Fruit fly (Drosophila melanogaster) whole organism, embryonic: ENCODE measurements around the gene CG13315.

Source experiments
- CG13296 ChIP-seq: fragments of 200-800 bp; sonication (Bioruptor generic); optimal IDR thresholded peaks from 3 replicates; lab custom pipeline; 2018; ENCODE audit warnings: missing biosample characterization, mild to moderate bottlenecking, missing genetic modification characterization
- CG15269 ChIP-seq: fragments of 200-800 bp; sonication (Bioruptor generic); optimal IDR thresholded peaks from 2 replicates; lab custom pipeline; 2018; ENCODE audit warnings: missing biosample characterization, mild to moderate bottlenecking, missing genetic modification characterization, moderate library complexity
- CG15601 ChIP-seq: fragments of 200-800 bp; sonication (Bioruptor generic); optimal IDR thresholded peaks from 3 replicates; lab custom pipeline; 2019; ENCODE audit warnings: missing biosample characterization, mild to moderate bottlenecking, missing genetic modification characterization, moderate library complexity
- CG1647 ChIP-seq: fragments of 200-800 bp; sonication (Bioruptor generic); optimal IDR thresholded peaks from 3 replicates; lab custom pipeline; 2016; ENCODE audit warnings: missing biosample characterization, missing genetic modification characterization
- CG18476 ChIP-seq: fragments of 200-800 bp; sonication (Bioruptor generic); optimal IDR thresholded peaks from 2 replicates; lab custom pipeline; 2016; ENCODE audit warnings: missing biosample characterization, mild to moderate bottlenecking, missing genetic modification characterization
- CG30403 ChIP-seq: fragments of 200-800 bp; sonication (Bioruptor generic); optimal IDR thresholded peaks from 3 replicates; lab custom pipeline; 2016; ENCODE audit warnings: missing biosample characterization, missing genetic modification characterization
- CG3065 ChIP-seq: fragments of 200-800 bp; sonication (Bioruptor generic); optimal IDR thresholded peaks from 2 replicates; lab custom pipeline; 2016; ENCODE audit warnings: missing biosample characterization, missing genetic modification characterization
- CG31224 ChIP-seq: fragments of 200-800 bp; sonication (Bioruptor generic); IDR thresholded peaks from 2 replicates; pipeline ENCODE4 v1.3.6; 2022; ENCODE audit warnings: missing biosample characterization, missing genetic modification characterization
- CG34376 ChIP-seq: fragments of 200-800 bp; sonication (Bioruptor generic); optimal IDR thresholded peaks from 2 replicates; lab custom pipeline; 2018; ENCODE audit warnings: missing biosample characterization, mild to moderate bottlenecking, missing genetic modification characterization
- CG3838 ChIP-seq: fragments of 200-800 bp; sonication (Bioruptor generic); optimal IDR thresholded peaks from 3 replicates; lab custom pipeline; 2016; ENCODE audit warnings: missing biosample characterization, missing genetic modification characterization
- CG7745 ChIP-seq: fragments of 200-800 bp; sonication (Bioruptor generic); optimal IDR thresholded peaks from 2 replicates; lab custom pipeline; 2018; ENCODE audit warnings: missing biosample characterization, mild to moderate bottlenecking, missing genetic modification characterization, moderate library complexity
- CG8281 ChIP-seq: fragments of 200-800 bp; sonication (Bioruptor generic); optimal IDR thresholded peaks from 2 replicates; lab custom pipeline; 2018; ENCODE audit warnings: missing biosample characterization, mild to moderate bottlenecking, missing genetic modification characterization, moderate library complexity
- NFAT ChIP-seq: fragments of 200-800 bp; sonication (Bioruptor generic); IDR thresholded peaks from 2 replicates; pipeline ENCODE4 v1.3.6; 2022; ENCODE audit warnings: missing biosample characterization, missing genetic modification characterization
- Neu2 ChIP-seq: fragments of 200-800 bp; sonication (Bioruptor generic); optimal IDR thresholded peaks from 3 replicates; lab custom pipeline; 2016; ENCODE audit warnings: missing biosample characterization, missing genetic modification characterization, borderline replicate concordance
- PHDP ChIP-seq: fragments of 200-800 bp; sonication (Bioruptor generic); optimal IDR thresholded peaks from 3 replicates; lab custom pipeline; 2018; ENCODE audit warnings: missing biosample characterization, mild to moderate bottlenecking, missing genetic modification characterization, moderate library complexity
- Pdp1 ChIP-seq, 2 experiments: fragments of 200-800 bp; sonication (Bioruptor generic); optimal IDR thresholded peaks; 3 replicates each; lab custom pipeline; 2016; ENCODE audit warnings: missing biosample characterization in 2 of 2, missing genetic modification characterization in 2 of 2, mild to moderate bottlenecking in 1 of 2, moderate library complexity in 1 of 2
- Sox100B ChIP-seq: fragments of 200-800 bp; sonication (Bioruptor generic); optimal IDR thresholded peaks from 3 replicates; lab custom pipeline; 2018; ENCODE audit warnings: missing biosample characterization, mild to moderate bottlenecking, missing genetic modification characterization
- al ChIP-seq: fragments of 200-800 bp; sonication (Bioruptor generic); IDR thresholded peaks from 2 replicates; pipeline ENCODE4 v1.3.6; 2022; ENCODE audit warnings: missing biosample characterization, missing genetic modification characterization
- bigmax ChIP-seq: fragments of 200-800 bp; sonication (Bioruptor generic); optimal IDR thresholded peaks from 2 replicates; lab custom pipeline; 2018; ENCODE audit warnings: missing biosample characterization, mild to moderate bottlenecking, missing genetic modification characterization
- crol ChIP-seq: fragments of 200-800 bp; sonication (Bioruptor generic); IDR thresholded peaks from 2 replicates; pipeline ENCODE4 v1.3.6; 2022; ENCODE audit warnings: missing biosample characterization, missing genetic modification characterization
- eve ChIP-seq, 2 experiments: fragments of >200 bp; optimal IDR thresholded peaks; 2 replicates each; lab custom pipeline; 2017; ENCODE audit warnings: missing biosample characterization in 2 of 2, missing genetic modification characterization in 2 of 2
- exex ChIP-seq: fragments of 200-800 bp; sonication (Bioruptor generic); optimal IDR thresholded peaks from 4 replicates; lab custom pipeline; 2018; ENCODE audit warnings: missing biosample characterization, mild to moderate bottlenecking, missing genetic modification characterization, moderate library complexity
- ham ChIP-seq: fragments of 200-800 bp; sonication (Bioruptor generic); IDR thresholded peaks from 2 replicates; pipeline ENCODE4 v1.3.6; 2022; ENCODE audit warnings: missing biosample characterization, missing genetic modification characterization
- oc ChIP-seq: fragments of 200-800 bp; sonication (Bioruptor generic); optimal IDR thresholded peaks from 2 replicates; lab custom pipeline; 2018; ENCODE audit warnings: missing biosample characterization, mild to moderate bottlenecking, missing genetic modification characterization, moderate library complexity
- scrt ChIP-seq: fragments of 200-800 bp; sonication (Bioruptor generic); optimal IDR thresholded peaks from 2 replicates; lab custom pipeline; 2018; ENCODE audit warnings: missing biosample characterization, mild to moderate bottlenecking, missing genetic modification characterization, moderate library complexity
- sisA ChIP-seq: fragments of 200-800 bp; sonication (Bioruptor generic); IDR thresholded peaks from 2 replicates; pipeline ENCODE4 v1.3.6; 2022; ENCODE audit warnings: missing biosample characterization, missing genetic modification characterization
- unc-4 ChIP-seq: fragments of 200-800 bp; sonication (Bioruptor generic); IDR thresholded peaks from 2 replicates; pipeline ENCODE4 v1.3.6; 2022; ENCODE audit warnings: missing biosample characterization, missing genetic modification characterization; ENCODE audit not compliant: partially characterized antibody
- unpg ChIP-seq: fragments of 200-800 bp; sonication (Bioruptor generic); optimal IDR thresholded peaks from 3 replicates; lab custom pipeline; 2018; ENCODE audit warnings: missing biosample characterization, mild to moderate bottlenecking, missing genetic modification characterization, moderate library complexity
- zen2 ChIP-seq: fragments of 200-800 bp; sonication (Bioruptor generic); IDR thresholded peaks from 3 replicates; pipeline ENCODE4 v1.3.6; 2022; ENCODE audit warnings: missing biosample characterization, missing genetic modification characterization; ENCODE audit not compliant: partially characterized antibody

The CG13315 gene

dm6 chr3L:9136976-9137954 is 40.6 kb downstream of the CG13315 start, which contains the start of the genes Use1 and nwk (continued):
- no peak for TF ChIP-seq Sox100B
- TF ChIP-seq CG18476 (GFP tag; lab: Kevin White, UChicago): no peak
- TF ChIP-seq CG15601 (tag; lab: Kevin White, UChicago): no peak
- TF ChIP-seq ham (GFP tag; lab: Robert Waterston, UW): no peak
- 0 out of 2 replicates have a peak, but pooled peaks have one; percentile 5 for TF ChIP-seq NFAT (GFP tag; lab: Robert Waterston, UW)
- TF ChIP-seq sisA (GFP tag; lab: Robert Waterston, UW): no peak
- no peak; the same call in 2 of the 3 replicates for TF ChIP-seq zen2 (GFP tag; lab: Robert Waterston, UW)
- no peak for TF ChIP-seq oc (tag; lab: Kevin White, UChicago)
- TF ChIP-seq CG3838: no peak
- peak; percentile 76 for TF ChIP-seq unc-4 (GFP tag; lab: Robert Waterston, UW)
- TF ChIP-seq CG30403 (GFP tag; lab: Kevin White, UChicago): no peak
- no peak for TF ChIP-seq bigmax (GFP tag; lab: Kevin White, UChicago)
- no peak for TF ChIP-seq scrt (GFP tag; lab: Kevin White, UChicago)
- no peak for TF ChIP-seq CG7745 (tag; lab: Kevin White, UChicago)
- TF ChIP-seq crol (GFP tag; lab: Robert Waterston, UW): no peak

dm6 chr3L:9139553-9139952 is 42.9 kb downstream of the CG13315 start:
- TF ChIP-seq CG8281 (tag; lab: Kevin White, UChicago) (peak; percentile 5), CG34376 (GFP tag; lab: Kevin White, UChicago) (peak; percentile 63), al (GFP tag; lab: Robert Waterston, UW) (no peak), CG15269 (tag; lab: Kevin White, UChicago) (peak; percentile 15), unpg (GFP tag; lab: Kevin White, UChicago) (no peak), CG1647 (GFP tag; lab: Kevin White, UChicago) (no peak), CG13296 (GFP tag; lab: Kevin White, UChicago) (peak; percentile 1), Pdp1 (GFP tag; optimal IDR thresholded peaks at IDR 0.05; lab: Kevin White, UChicago) (peak in 1 of 2 experiments; percentile 43), CG31224 (no peak), CG3065 (no peak), eve (GFP tag; optimal IDR thresholded peaks at IDR 0.05; lab: Kevin White, UChicago) (no peak), PHDP (tag; lab: Kevin White, UChicago) (peak; percentile 42), exex (peak; percentile 67)

dm6 chr3L:9141998-9142397 is 45.3 kb downstream of the CG13315 start:
- TF ChIP-seq Neu2 (GFP tag; lab: Kevin White, UChicago): peak; percentile 90
- no peak for TF ChIP-seq scrt (GFP tag; lab: Kevin White, UChicago)
